Fruit fly (Drosophila melanogaster) whole organism, embryonic: ENCODE measurements around the gene Mst89B.
A peak's percentile ranks its signal among the peaks of the same experiment; 100 is the strongest.

ENCODE experiments used
- Ada2b ChIP-seq: fragments of 200-800 bp; sonication (Bioruptor generic); IDR thresholded peaks from 2 replicates; pipeline ENCODE4 v1.3.6; 2022; ENCODE audit warnings: missing biosample characterization, missing genetic modification characterization
- Atf6 ChIP-seq: fragments of 200-800 bp; sonication (Bioruptor generic); IDR thresholded peaks from 2 replicates; pipeline ENCODE4 v1.3.6; 2022; ENCODE audit warnings: missing biosample characterization, missing genetic modification characterization
- CG10147 ChIP-seq: fragments of 200-800 bp; sonication (Bioruptor generic); optimal IDR thresholded peaks from 2 replicates; lab custom pipeline; 2019; ENCODE audit warnings: missing biosample characterization, mild to moderate bottlenecking, missing genetic modification characterization, moderate library complexity
- CG1024 ChIP-seq: fragments of 200-800 bp; sonication (Bioruptor generic); IDR thresholded peaks from 2 replicates; pipeline ENCODE4 v1.3.6; 2022; ENCODE audit warnings: missing biosample characterization, missing genetic modification characterization
- CG10321 ChIP-seq: fragments of 200-800 bp; sonication (Bioruptor generic); IDR thresholded peaks from 2 replicates; pipeline ENCODE4 v1.3.6; 2022; ENCODE audit warnings: missing biosample characterization, missing genetic modification characterization
- CG10431 ChIP-seq: fragments of 200-800 bp; sonication (Bioruptor generic); optimal IDR thresholded peaks from 3 replicates; lab custom pipeline; 2018; ENCODE audit warnings: missing biosample characterization, mild to moderate bottlenecking, missing genetic modification characterization
- CG10959 ChIP-seq: fragments of 200-800 bp; sonication (Bioruptor generic); IDR thresholded peaks from 2 replicates; pipeline ENCODE4 v1.3.6; 2022; ENCODE audit warnings: missing biosample characterization, missing genetic modification characterization
- CG11093 ChIP-seq: fragments of 200-800 bp; sonication (Bioruptor generic); IDR thresholded peaks from 3 replicates; pipeline ENCODE4 v1.3.6; 2022; ENCODE audit warnings: missing biosample characterization, missing genetic modification characterization
- CG12071 ChIP-seq: fragments of 200-800 bp; sonication (Bioruptor generic); optimal IDR thresholded peaks from 3 replicates; lab custom pipeline; 2018; ENCODE audit warnings: missing biosample characterization, mild to moderate bottlenecking, missing genetic modification characterization
- CG13894 ChIP-seq: fragments of 200-800 bp; sonication (Bioruptor generic); optimal IDR thresholded peaks from 3 replicates; lab custom pipeline; 2018; ENCODE audit warnings: missing biosample characterization, mild to moderate bottlenecking, missing genetic modification characterization, moderate library complexity
- CG16813 ChIP-seq: fragments of 200-800 bp; sonication (Bioruptor generic); IDR thresholded peaks from 3 replicates; pipeline ENCODE4 v1.3.6; 2022; ENCODE audit warnings: missing biosample characterization, missing genetic modification characterization; ENCODE audit not compliant: partially characterized antibody
- CG17385 ChIP-seq: fragments of 200-800 bp; sonication (Bioruptor generic); optimal IDR thresholded peaks from 3 replicates; lab custom pipeline; 2018; ENCODE audit warnings: missing biosample characterization, mild to moderate bottlenecking, missing genetic modification characterization
- CG2889 ChIP-seq: fragments of 200-800 bp; sonication (Bioruptor generic); IDR thresholded peaks from 3 replicates; pipeline ENCODE4 v1.3.6; 2022; ENCODE audit warnings: missing biosample characterization, missing genetic modification characterization
- CG31441 ChIP-seq: fragments of 200-800 bp; sonication (Bioruptor generic); IDR thresholded peaks from 2 replicates; pipeline ENCODE4 v1.3.6; 2022; ENCODE audit warnings: missing biosample characterization, missing genetic modification characterization
- CG32532 ChIP-seq: fragments of 200-800 bp; sonication (Bioruptor generic); IDR thresholded peaks from 2 replicates; pipeline ENCODE4 v1.3.6; 2022; ENCODE audit warnings: missing biosample characterization, missing genetic modification characterization
- CG3838 ChIP-seq: fragments of 200-800 bp; sonication (Bioruptor generic); optimal IDR thresholded peaks from 3 replicates; lab custom pipeline; 2016; ENCODE audit warnings: missing biosample characterization, missing genetic modification characterization
- CG4282 ChIP-seq: fragments of 200-800 bp; sonication (Bioruptor generic); optimal IDR thresholded peaks from 2 replicates; lab custom pipeline; 2016; ENCODE audit warnings: missing biosample characterization, missing genetic modification characterization
- CG4360 ChIP-seq: fragments of 200-800 bp; sonication (Bioruptor generic); IDR thresholded peaks from 2 replicates; pipeline ENCODE4 v1.3.6; 2022; ENCODE audit warnings: missing biosample characterization, missing genetic modification characterization
- CG5953 ChIP-seq: fragments of 200-800 bp; sonication (Bioruptor generic); IDR thresholded peaks from 2 replicates; pipeline ENCODE4 v1.3.6; 2022; ENCODE audit warnings: missing biosample characterization, missing genetic modification characterization
- CG6689 ChIP-seq: fragments of 200-800 bp; sonication (Bioruptor generic); IDR thresholded peaks from 2 replicates; pipeline ENCODE4 v1.3.6; 2022; ENCODE audit warnings: missing biosample characterization, missing genetic modification characterization
- CG7745 ChIP-seq: fragments of 200-800 bp; sonication (Bioruptor generic); optimal IDR thresholded peaks from 2 replicates; lab custom pipeline; 2018; ENCODE audit warnings: missing biosample characterization, mild to moderate bottlenecking, missing genetic modification characterization, moderate library complexity
- CG8765 ChIP-seq: fragments of 200-800 bp; sonication (Bioruptor generic); IDR thresholded peaks from 2 replicates; pipeline ENCODE4 v1.3.6; 2022; ENCODE audit warnings: missing biosample characterization, missing genetic modification characterization
- CrebB ChIP-seq: fragments of 200-800 bp; sonication (Bioruptor generic); optimal IDR thresholded peaks from 3 replicates; lab custom pipeline; 2018; ENCODE audit warnings: missing biosample characterization, mild to moderate bottlenecking, missing genetic modification characterization
- D ChIP-seq, 2 experiments: fragments of 200-800 bp in 1 of 2; fragments of >200 bp in 1 of 2; sonication (Bioruptor generic) in 1 of 2; optimal IDR thresholded peaks; 2 replicates in 1 of 2; 3 replicates in 1 of 2; lab custom pipeline; 2017; ENCODE audit warnings: mild to moderate bottlenecking in 1 of 2, missing biosample characterization in 1 of 2, missing genetic modification characterization in 1 of 2, missing genetic modification reagents in 1 of 2
- D19A ChIP-seq: fragments of 200-800 bp; optimal IDR thresholded peaks from 3 replicates; lab custom pipeline; 2019; ENCODE audit warnings: missing biosample characterization, mild to moderate bottlenecking, missing genetic modification characterization, moderate library complexity
- Doc2 ChIP-seq: fragments of 200-800 bp; sonication (Bioruptor generic); IDR thresholded peaks from 2 replicates; pipeline ENCODE4 v1.3.6; 2022; ENCODE audit warnings: missing biosample characterization, missing genetic modification characterization
- Dref ChIP-seq: fragments of 200-800 bp; sonication (Bioruptor generic); IDR thresholded peaks from 2 replicates; pipeline ENCODE4 v1.3.6; 2022; ENCODE audit warnings: missing biosample characterization, missing genetic modification characterization
- H15 ChIP-seq: fragments of 200-800 bp; sonication (Bioruptor generic); IDR thresholded peaks from 3 replicates; pipeline ENCODE4 v1.3.6; 2022; ENCODE audit warnings: missing biosample characterization, missing genetic modification characterization
- HLHmδ ChIP-seq: fragments of 200-800 bp; sonication (Bioruptor generic); optimal IDR thresholded peaks from 2 replicates; lab custom pipeline; 2018; ENCODE audit warnings: missing biosample characterization, mild to moderate bottlenecking, missing genetic modification characterization, moderate library complexity
- Jarid2 ChIP-seq: fragments of 200-800 bp; sonication (Bioruptor generic); optimal IDR thresholded peaks from 3 replicates; lab custom pipeline; 2017; ENCODE audit warnings: mild to moderate bottlenecking, missing biosample characterization, missing genetic modification reagents, missing genetic modification characterization
- Kr ChIP-seq: fragments of 200-800 bp; sonication (Bioruptor generic); optimal IDR thresholded peaks from 2 replicates; lab custom pipeline; 2017; ENCODE audit warnings: missing biosample characterization, mild to moderate bottlenecking, missing genetic modification characterization
- NK7.1 ChIP-seq: fragments of 200-800 bp; sonication (Bioruptor generic); optimal IDR thresholded peaks from 3 replicates; lab custom pipeline; 2016; ENCODE audit warnings: missing biosample characterization, missing genetic modification characterization
- Nf-YA ChIP-seq: fragments of 200-800 bp; sonication (Bioruptor generic); IDR thresholded peaks from 2 replicates; pipeline ENCODE4 v1.3.6; 2022; ENCODE audit warnings: missing biosample characterization, missing genetic modification characterization
- Oli ChIP-seq: fragments of 200-800 bp; sonication (Bioruptor generic); optimal IDR thresholded peaks from 2 replicates; lab custom pipeline; 2018; ENCODE audit warnings: missing biosample characterization, mild to moderate bottlenecking, missing genetic modification characterization, moderate library complexity
- Pdp1 ChIP-seq, 2 experiments: fragments of 200-800 bp; sonication (Bioruptor generic); optimal IDR thresholded peaks; 3 replicates each; lab custom pipeline; 2016; ENCODE audit warnings: missing biosample characterization in 2 of 2, missing genetic modification characterization in 2 of 2, mild to moderate bottlenecking in 1 of 2, moderate library complexity in 1 of 2
- Side ChIP-seq: fragments of 200-800 bp; sonication (Bioruptor generic); optimal IDR thresholded peaks from 2 replicates; lab custom pipeline; 2016; ENCODE audit warnings: missing biosample characterization, missing genetic modification characterization
- Usf ChIP-seq: fragments of 200-800 bp; sonication (Bioruptor generic); optimal IDR thresholded peaks from 2 replicates; lab custom pipeline; 2017; ENCODE audit warnings: missing genotype, missing biosample characterization, missing genetic modification characterization
- ato ChIP-seq: fragments of 200-800 bp; sonication (Bioruptor generic); IDR thresholded peaks from 2 replicates; pipeline ENCODE4 v1.3.6; 2022; ENCODE audit warnings: missing biosample characterization, missing genetic modification characterization; ENCODE audit not compliant: partially characterized antibody
- ci ChIP-seq: fragments of 200-800 bp; sonication (Bioruptor generic); IDR thresholded peaks from 3 replicates; pipeline ENCODE4 v1.3.6; 2022; ENCODE audit warnings: missing biosample characterization, missing genetic modification characterization
- dm ChIP-seq: fragments of 200-800 bp; sonication (Bioruptor generic); optimal IDR thresholded peaks from 3 replicates; lab custom pipeline; 2016; ENCODE audit warnings: missing biosample characterization, missing genetic modification characterization
- ftz-f1 ChIP-seq: fragments of 200-800 bp; sonication (Bioruptor generic); optimal IDR thresholded peaks from 2 replicates; lab custom pipeline; 2016; ENCODE audit warnings: missing biosample characterization, missing genetic modification characterization
- ken ChIP-seq: fragments of 200-800 bp; sonication (Bioruptor generic); IDR thresholded peaks from 3 replicates; pipeline ENCODE4 v1.3.6; 2022; ENCODE audit warnings: missing biosample characterization, missing genetic modification characterization
- lab ChIP-seq: fragments of 200-800 bp; sonication (Bioruptor generic); optimal IDR thresholded peaks from 3 replicates; lab custom pipeline; 2017; ENCODE audit warnings: missing biosample characterization, missing genetic modification characterization, mild to moderate bottlenecking, moderate library complexity, missing genetic modification reagents
- lilli ChIP-seq: fragments of 200-800 bp; sonication (Bioruptor generic); optimal IDR thresholded peaks from 3 replicates; lab custom pipeline; 2016; ENCODE audit warnings: missing biosample characterization, missing genetic modification characterization
- nmo ChIP-seq: fragments of 200-800 bp; sonication (Bioruptor generic); optimal IDR thresholded peaks from 2 replicates; lab custom pipeline; 2018; ENCODE audit warnings: missing biosample characterization, mild to moderate bottlenecking, missing genetic modification characterization, moderate library complexity
- phol ChIP-seq: fragments of 200-800 bp; sonication (Bioruptor generic); optimal IDR thresholded peaks from 3 replicates; lab custom pipeline; 2018; ENCODE audit warnings: missing biosample characterization, mild to moderate bottlenecking, missing genetic modification characterization, moderate library complexity
- pita ChIP-seq: fragments of 200-800 bp; sonication (Bioruptor generic); optimal IDR thresholded peaks from 2 replicates; lab custom pipeline; 2017; ENCODE audit warnings: missing biosample characterization, mild to moderate bottlenecking, missing genetic modification characterization
- pros ChIP-seq: fragments of 200-800 bp; sonication (Bioruptor generic); optimal IDR thresholded peaks from 3 replicates; lab custom pipeline; 2019; ENCODE audit warnings: missing biosample characterization, mild to moderate bottlenecking, missing genetic modification characterization, moderate library complexity
- ranshi ChIP-seq: fragments of 200-800 bp; sonication (Bioruptor generic); IDR thresholded peaks from 2 replicates; pipeline ENCODE4 v1.3.6; 2022; ENCODE audit warnings: missing biosample characterization, missing genetic modification characterization
- ttk ChIP-seq: fragments of 200-800 bp; sonication (Bioruptor generic); IDR thresholded peaks from 2 replicates; pipeline ENCODE4 v2.1.2; 2022; ENCODE audit warnings: missing biosample characterization, missing genetic modification characterization

Gene Mst89B

DNA sequence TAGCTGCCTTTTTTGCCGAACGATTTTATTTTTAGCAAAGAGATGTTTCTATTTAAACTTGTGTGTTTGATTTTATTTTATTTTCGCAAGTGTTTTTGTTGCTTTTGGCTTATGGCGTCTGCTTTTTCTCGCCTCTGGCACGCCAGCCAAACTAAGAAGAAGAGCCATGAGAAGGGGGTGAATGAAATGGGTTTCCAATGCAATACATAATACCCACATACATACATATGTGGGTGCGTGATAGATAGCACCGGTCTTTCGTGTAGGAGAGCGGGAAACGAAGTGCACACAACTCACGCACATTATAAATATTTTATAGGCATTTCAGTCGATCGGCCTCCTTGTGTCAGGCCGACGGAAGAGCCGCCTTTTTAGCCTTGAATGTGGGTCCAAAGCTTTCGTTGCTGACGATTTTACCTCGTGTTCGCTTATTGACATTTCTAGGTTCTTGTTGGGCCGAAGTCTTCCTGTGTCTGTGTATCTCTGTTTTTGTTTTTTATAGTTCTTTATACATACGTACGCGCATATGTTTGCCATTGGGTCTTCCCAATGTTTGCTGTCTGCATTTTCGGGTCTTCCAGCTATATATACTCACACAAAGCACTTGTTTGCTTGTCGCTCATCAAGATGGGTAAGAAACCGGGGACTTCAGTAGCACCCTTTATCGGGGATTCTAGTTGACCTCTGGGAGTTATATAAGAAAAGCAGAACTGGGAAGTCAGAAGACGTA is 9.2 kb downstream of the Mst89B start (continued):
- no peak for TF ChIP-seq D (optimal IDR thresholded peaks at IDR 0.05; lab: Kevin White, UChicago)
- peak; percentile 16 for TF ChIP-seq D (GFP tag; optimal IDR thresholded peaks at IDR 0.05; lab: Kevin White, UChicago)
- TF ChIP-seq CG32532 (GFP tag; lab: Robert Waterston, UW), result no peak
- no peak for TF ChIP-seq ttk (GFP tag; lab: Robert Waterston, UW)
- TF ChIP-seq Jarid2 (GFP tag; lab: Kevin White, UChicago), result peak; percentile 3
- TF ChIP-seq Doc2, result no peak
- no peak for TF ChIP-seq NK7.1
- TF ChIP-seq Side (GFP tag; lab: Kevin White, UChicago), result peak; percentile 28
- peak; percentile 43; the same call in 1 of the 3 replicates for TF ChIP-seq ci (GFP tag; lab: Robert Waterston, UW)
- no peak for TF ChIP-seq Oli (tag; lab: Kevin White, UChicago)
- TF ChIP-seq Nf-YA (GFP tag; lab: Robert Waterston, UW), result no peak
- no peak for TF ChIP-seq CG10959
- TF ChIP-seq CG10431, result peak; percentile 29
- no peak for TF ChIP-seq Dref
- TF ChIP-seq CG7745, result no peak
- TF ChIP-seq CG31441, result no peak
- TF ChIP-seq CG10147, result no peak
- TF ChIP-seq CG10321, result no peak
- no peak for TF ChIP-seq Atf6
- no peak for TF ChIP-seq ken (GFP tag; lab: Robert Waterston, UW)
- no peak for TF ChIP-seq Usf
- TF ChIP-seq CG2889, result no peak
- peak; percentile 8 for TF ChIP-seq pros (GFP tag; lab: Kevin White, UChicago)
- no peak for TF ChIP-seq CG11093 (GFP tag; lab: Robert Waterston, UW)
- TF ChIP-seq CG17385 (GFP tag; lab: Kevin White, UChicago), result peak; percentile 79
- no peak for TF ChIP-seq CG6689 (GFP tag; lab: Robert Waterston, UW)
- TF ChIP-seq ato, result no peak
- no peak for TF ChIP-seq dm (GFP tag; lab: Kevin White, UChicago)
- peak; percentile 1 for TF ChIP-seq CG3838
- no peak for TF ChIP-seq H15 (GFP tag; lab: Robert Waterston, UW)
- no peak for TF ChIP-seq CG5953 (GFP tag; lab: Robert Waterston, UW)
- no peak for TF ChIP-seq Kr (GFP tag; lab: Kevin White, UChicago)
- TF ChIP-seq Pdp1 (GFP tag; optimal IDR thresholded peaks at IDR 0.05; lab: Kevin White, UChicago), result peak in 1 of 2 experiments; percentile 56
- peak; percentile 43 for TF ChIP-seq ftz-f1 (GFP tag; lab: Kevin White, UChicago)
- no peak for TF ChIP-seq nmo (GFP tag; lab: Kevin White, UChicago)
- TF ChIP-seq CG16813 (GFP tag; lab: Robert Waterston, UW), result no peak
- TF ChIP-seq CG1024, result no peak
- TF ChIP-seq pita (GFP tag; lab: Kevin White, UChicago), result no peak
- no peak for TF ChIP-seq CG4282 (GFP tag; lab: Kevin White, UChicago)
- peak; percentile 33; the same call in 1 of the 2 replicates for TF ChIP-seq CG4360 (GFP tag; lab: Robert Waterston, UW)
- TF ChIP-seq phol, result no peak
- peak; percentile 39 for TF ChIP-seq HLHmδ (GFP tag; lab: Kevin White, UChicago)
- TF ChIP-seq CG13894 (tag; lab: Kevin White, UChicago), result no peak
- no peak for TF ChIP-seq ranshi
- TF ChIP-seq lilli (GFP tag; lab: Kevin White, UChicago), result no peak
- no peak for TF ChIP-seq CG12071 (GFP tag; lab: Kevin White, UChicago)
- TF ChIP-seq D19A, result no peak
- no peak for TF ChIP-seq Ada2b (GFP tag; lab: Robert Waterston, UW)
- TF ChIP-seq lab (GFP tag; lab: Kevin White, UChicago), result no peak
- TF ChIP-seq CG8765 (GFP tag; lab: Robert Waterston, UW), result no peak
- no peak for TF ChIP-seq CrebB (tag; lab: Kevin White, UChicago)
